4 fruit fly cellular contexts compared by ENCODE assay signal in genomic region chr3L:19015454-19016054, dm6.
TF ChIP-seq lines count a peak whose summit lies in the region.

No protein-coding gene starts in this region.

- TF ChIP-seq CTCF in whole organism, embryonic (GFP tag; optimal IDR thresholded peaks at IDR 0.05; lab: Kevin White, UChicago): no peak

TF ChIP-seq in whole organism, adult, 20 proteins besides CTCF, POLR2A, EP300 and RAD21:
- no peak for TF ChIP-seq bab1 (GFP tag; optimal IDR thresholded peaks at IDR 0.05; lab: Kevin White, UChicago)
- peak; percentile 97 for TF ChIP-seq cic (GFP tag; optimal IDR thresholded peaks at IDR 0.05; lab: Kevin White, UChicago)
- no peak for TF ChIP-seq Clk (GFP tag; optimal IDR thresholded peaks at IDR 0.05; lab: Kevin White, UChicago)
- TF ChIP-seq toe (GFP tag; optimal IDR thresholded peaks at IDR 0.05; lab: Kevin White, UChicago): no peak
- no peak for TF ChIP-seq ovo (GFP tag; optimal IDR thresholded peaks at IDR 0.05; lab: Kevin White, UChicago)
- no peak for TF ChIP-seq CG7101 (tag; optimal IDR thresholded peaks at IDR 0.05; lab: Kevin White, UChicago)
- TF ChIP-seq CG7045 (GFP tag; optimal IDR thresholded peaks at IDR 0.05; lab: Kevin White, UChicago): peak; percentile 23
- no peak for TF ChIP-seq pad (GFP tag; optimal IDR thresholded peaks at IDR 0.05; lab: Kevin White, UChicago)
- TF ChIP-seq CG11617 (GFP tag; optimal IDR thresholded peaks at IDR 0.05; lab: Kevin White, UChicago): no peak
- no peak for TF ChIP-seq CG33017 (tag; optimal IDR thresholded peaks at IDR 0.05; lab: Kevin White, UChicago)
- TF ChIP-seq CG14711 (tag; optimal IDR thresholded peaks at IDR 0.05; lab: Kevin White, UChicago): no peak
- no peak for TF ChIP-seq CG1620 (GFP tag; optimal IDR thresholded peaks at IDR 0.05; lab: Kevin White, UChicago)
- TF ChIP-seq tj (GFP tag; optimal IDR thresholded peaks at IDR 0.05; lab: Kevin White, UChicago): no peak
- peak; percentile 17 for TF ChIP-seq Mnt (GFP tag; optimal IDR thresholded peaks at IDR 0.05; lab: Kevin White, UChicago)
- TF ChIP-seq Hr96 (GFP tag; optimal IDR thresholded peaks at IDR 0.05; lab: Kevin White, UChicago): peak; percentile 33
- no peak for TF ChIP-seq CG5204 (GFP tag; optimal IDR thresholded peaks at IDR 0.05; lab: Kevin White, UChicago)
- no peak for TF ChIP-seq Crg-1 (GFP tag; optimal IDR thresholded peaks at IDR 0.05; lab: Kevin White, UChicago)
- TF ChIP-seq cnc (optimal IDR thresholded peaks at IDR 0.05; lab: Kevin White, UChicago): no peak
- TF ChIP-seq kay (GFP tag; lab: Kevin White, UChicago; ENCODE audit: borderline replicate concordance): peak; percentile 93
- peak; percentile 49 for TF ChIP-seq CG12768 (GFP tag; optimal IDR thresholded peaks at IDR 0.05; lab: Kevin White, UChicago)

TF ChIP-seq in whole organism, embryonic, 481 proteins besides CTCF, POLR2A, EP300 and RAD21:
- peak; percentile 11 for TF ChIP-seq B-H2 (GFP tag; optimal IDR thresholded peaks at IDR 0.05; lab: Kevin White, UChicago)
- no peak for TF ChIP-seq CG43689 (GFP tag; IDR thresholded peaks at IDR 0.05; lab: Robert Waterston, UW)
- TF ChIP-seq Doc3 (GFP tag; IDR thresholded peaks at IDR 0.05; lab: Robert Waterston, UW; ENCODE audit: partially characterized antibody): no peak
- no peak for TF ChIP-seq CG6791 (GFP tag; IDR thresholded peaks at IDR 0.05; lab: Robert Waterston, UW; ENCODE audit: partially characterized antibody)
- peak; percentile 88 for TF ChIP-seq gro (GFP tag; optimal IDR thresholded peaks at IDR 0.05; lab: Kevin White, UChicago)
- TF ChIP-seq sug (tag; optimal IDR thresholded peaks at IDR 0.05; lab: Kevin White, UChicago): peak; percentile 89
- TF ChIP-seq CG14710 (tag; optimal IDR thresholded peaks at IDR 0.05; lab: Kevin White, UChicago): no peak
- no peak for TF ChIP-seq en (GFP tag; optimal IDR thresholded peaks at IDR 0.05; lab: Kevin White, UChicago)
- peak; percentile 24 for TF ChIP-seq sens (GFP tag; lab: Kevin White, UChicago)
- TF ChIP-seq CG34376 (GFP tag; optimal IDR thresholded peaks at IDR 0.05; lab: Kevin White, UChicago): peak; percentile 44
- no peak for TF ChIP-seq CG5245 (GFP tag; optimal IDR thresholded peaks at IDR 0.05; lab: Kevin White, UChicago)
- peak in 1 of 2 experiments; percentile 15 for TF ChIP-seq eve (GFP tag; optimal IDR thresholded peaks at IDR 0.05; lab: Kevin White, UChicago)
- no peak for TF ChIP-seq schlank (tag; optimal IDR thresholded peaks at IDR 0.05; lab: Kevin White, UChicago)
- peak; percentile 87 for TF ChIP-seq exex (tag; optimal IDR thresholded peaks at IDR 0.05; lab: Kevin White, UChicago)
- peak; percentile 1 for TF ChIP-seq Hmr (GFP tag; optimal IDR thresholded peaks at IDR 0.05; lab: Kevin White, UChicago)
- TF ChIP-seq caup (GFP tag; optimal IDR thresholded peaks at IDR 0.05; lab: Kevin White, UChicago; ENCODE audit: severe bottlenecking): peak; percentile 35
- TF ChIP-seq CG34224 (GFP tag; IDR thresholded peaks at IDR 0.05; lab: Robert Waterston, UW; ENCODE audit: partially characterized antibody): no peak
- TF ChIP-seq sqz (GFP tag; optimal IDR thresholded peaks at IDR 0.05; lab: Kevin White, UChicago): peak; percentile 41
- peak; percentile 41 for TF ChIP-seq mirr (GFP tag; optimal IDR thresholded peaks at IDR 0.05; lab: Kevin White, UChicago)
- no peak for TF ChIP-seq CG10366 (GFP tag; IDR thresholded peaks at IDR 0.05; lab: Robert Waterston, UW)
- TF ChIP-seq grn (GFP tag; optimal IDR thresholded peaks at IDR 0.05; lab: Kevin White, UChicago): peak; percentile 89
- peak; percentile 65; the same call in 1 of the 2 replicates for TF ChIP-seq GATAe (GFP tag; conservative IDR thresholded peaks at IDR 0.05; lab: Robert Waterston, UW)
- peak; percentile 94 for TF ChIP-seq sd (tag; optimal IDR thresholded peaks at IDR 0.05; lab: Kevin White, UChicago)

TF ChIP-seq in whole organism, prepupa, 60 proteins besides CTCF, POLR2A, EP300 and RAD21:
- TF ChIP-seq Eip78C (GFP tag; lab: Kevin White, UChicago) (peak; percentile 50), fd85E (GFP tag; optimal IDR thresholded peaks at IDR 0.05; lab: Kevin White, UChicago) (no peak), vri (GFP tag; optimal IDR thresholded peaks at IDR 0.05; lab: Kevin White, UChicago) (peak; percentile 72)

TF ChIP-seq in whole organism, wandering third instar larva, 38 proteins besides CTCF, POLR2A, EP300 and RAD21:
- TF ChIP-seq Hr78 (GFP tag; optimal IDR thresholded peaks at IDR 0.05; lab: Kevin White, UChicago) (no peak), Rel (GFP tag; optimal IDR thresholded peaks at IDR 0.05; lab: Kevin White, UChicago) (no peak), Rel (tag; optimal IDR thresholded peaks at IDR 0.05; lab: Kevin White, UChicago) (peak; percentile 82), Myc (optimal IDR thresholded peaks at IDR 0.05; lab: Kevin White, UChicago) (no peak), sage (GFP tag; optimal IDR thresholded peaks at IDR 0.05; lab: Kevin White, UChicago) (no peak), HLH106 (tag; optimal IDR thresholded peaks at IDR 0.05; lab: Kevin White, UChicago) (peak; percentile 16), psq (GFP tag; optimal IDR thresholded peaks at IDR 0.05; lab: Kevin White, UChicago) (no peak), h (GFP tag; optimal IDR thresholded peaks at IDR 0.05; lab: Kevin White, UChicago) (peak; percentile 70), br (GFP tag; optimal IDR thresholded peaks at IDR 0.05; lab: Kevin White, UChicago) (peak; percentile 14), sv (GFP tag; optimal IDR thresholded peaks at IDR 0.05; lab: Kevin White, UChicago) (no peak), Dif (GFP tag; optimal IDR thresholded peaks at IDR 0.05; lab: Kevin White, UChicago; ENCODE audit: partially characterized antibody) (no peak), CrebA (GFP tag; optimal IDR thresholded peaks at IDR 0.05; lab: Kevin White, UChicago; ENCODE audit: borderline replicate concordance) (peak; percentile 71), Vsx2 (GFP tag; optimal IDR thresholded peaks at IDR 0.05; lab: Kevin White, UChicago; ENCODE audit: partially characterized antibody) (no peak), Sp1 (GFP tag; optimal IDR thresholded peaks at IDR 0.05; lab: Kevin White, UChicago) (peak; percentile 58)
